Worm (Caenorhabditis elegans): ENCODE data around the gene F47B8.8.

Gene F47B8.8

ce11 chrV:14290636-14291035 is 40.9 kb upstream of the F47B8.8 start, which contains the start of gene F14D7.18:
F14D7.18 (minus strand) TSS chrV:14290736.
- TF ChIP-seq nhr-237 (tag; optimal IDR thresholded peaks at IDR 0.05) (no peak), bed-3 (GFP tag; optimal IDR thresholded peaks at IDR 0.05) (no peak), nhr-76 (tag; optimal IDR thresholded peaks at IDR 0.05) (no peak), elt-3 (tag; optimal IDR thresholded peaks at IDR 0.05) (no peak), sem-2 (GFP tag; optimal IDR thresholded peaks at IDR 0.05) (no peak), hlh-1 (tag; optimal IDR thresholded peaks at IDR 0.05) (no peak), tbx-8 (GFP tag; optimal IDR thresholded peaks at IDR 0.05) (no peak), pha-4 (tag; optimal IDR thresholded peaks at IDR 0.05) (no peak), blmp-1 (tag; optimal IDR thresholded peaks at IDR 0.05) (no peak), elt-1 (tag; optimal IDR thresholded peaks at IDR 0.05; ENCODE audit: borderline replicate concordance, insufficient read depth) (no peak)

DNA sequence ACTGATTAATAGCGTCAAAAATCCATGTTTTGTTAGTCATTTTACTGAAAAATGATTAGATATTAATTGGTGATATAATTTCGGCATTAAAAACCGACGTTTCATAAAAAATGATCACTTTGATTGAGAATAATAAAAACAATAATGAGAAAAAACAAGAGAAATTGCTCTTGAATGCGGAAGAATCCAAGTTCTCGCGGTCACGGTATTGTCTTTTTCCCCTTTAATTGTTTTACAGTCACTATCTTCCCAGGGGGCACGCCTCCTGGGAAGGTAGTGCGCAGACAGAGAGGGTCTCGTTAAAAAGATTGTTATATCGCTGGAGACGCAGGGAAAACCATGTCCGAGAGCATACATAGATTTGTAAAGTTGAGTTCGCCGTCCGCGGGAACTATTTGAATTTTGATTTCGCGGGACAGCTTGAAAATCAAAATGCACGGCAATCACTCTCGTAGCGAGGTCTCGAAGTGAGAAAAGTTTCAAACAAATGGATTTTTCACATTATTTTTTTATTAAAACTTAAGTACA is 37.8 kb upstream of the F47B8.8 start, which contains the start of gene F14D7.2:
F14D7.2 (minus strand) TSS at position 51 of the 528 bp plus-strand sequence.
- no peak for TF ChIP-seq sem-2 (GFP tag; optimal IDR thresholded peaks at IDR 0.05)
- no peak for TF ChIP-seq ceh-43 (GFP tag; optimal IDR thresholded peaks at IDR 0.05)
- no peak for TF ChIP-seq lsy-2 (tag; optimal IDR thresholded peaks at IDR 0.05)
- TF ChIP-seq ceh-39 (tag; optimal IDR thresholded peaks at IDR 0.05), result no peak
- TF ChIP-seq cnd-1 (tag; optimal IDR thresholded peaks at IDR 0.05), result no peak
- no peak for TF ChIP-seq sptf-1 (tag; optimal IDR thresholded peaks at IDR 0.05)
- no peak for TF ChIP-seq nhr-237 (tag; optimal IDR thresholded peaks at IDR 0.05)
- TF ChIP-seq ces-1 (GFP tag; optimal IDR thresholded peaks at IDR 0.05), result no peak
- no peak for TF ChIP-seq ham-2 (GFP tag; optimal IDR thresholded peaks at IDR 0.05)
- no peak for TF ChIP-seq elt-1 (tag; optimal IDR thresholded peaks at IDR 0.05; ENCODE audit: borderline replicate concordance, insufficient read depth)
- no peak for TF ChIP-seq nhr-2 (tag; optimal IDR thresholded peaks at IDR 0.05)
- TF ChIP-seq bed-3 (GFP tag; optimal IDR thresholded peaks at IDR 0.05), result no peak
- no peak for TF ChIP-seq mls-2 (tag; optimal IDR thresholded peaks at IDR 0.05)
- no peak for TF ChIP-seq ztf-11 (tag; optimal IDR thresholded peaks at IDR 0.05)
- TF ChIP-seq flh-1 (GFP tag; optimal IDR thresholded peaks at IDR 0.05), result no peak
- no peak for TF ChIP-seq elt-3 (tag; optimal IDR thresholded peaks at IDR 0.05)
- no peak for TF ChIP-seq nhr-12 (tag; optimal IDR thresholded peaks at IDR 0.05)

ce11 chrV:14294396-14294795 is 37.1 kb upstream of the F47B8.8 start, which contains the start of gene F14D7.9:
F14D7.9 (plus strand) TSS chrV:14294696.
- TF ChIP-seq nhr-12 (tag; optimal IDR thresholded peaks at IDR 0.05) (no peak), cnd-1 (tag; optimal IDR thresholded peaks at IDR 0.05) (no peak), ceh-39 (tag; optimal IDR thresholded peaks at IDR 0.05) (no peak), ces-1 (GFP tag; optimal IDR thresholded peaks at IDR 0.05) (no peak), mls-2 (tag; optimal IDR thresholded peaks at IDR 0.05) (no peak), unc-62 (GFP tag; optimal IDR thresholded peaks at IDR 0.05) (no peak), hlh-1 (tag; optimal IDR thresholded peaks at IDR 0.05) (no peak), mab-5 (tag; optimal IDR thresholded peaks at IDR 0.05) (no peak), sptf-1 (tag; optimal IDR thresholded peaks at IDR 0.05) (no peak), flh-1 (GFP tag; optimal IDR thresholded peaks at IDR 0.05) (no peak)

DNA sequence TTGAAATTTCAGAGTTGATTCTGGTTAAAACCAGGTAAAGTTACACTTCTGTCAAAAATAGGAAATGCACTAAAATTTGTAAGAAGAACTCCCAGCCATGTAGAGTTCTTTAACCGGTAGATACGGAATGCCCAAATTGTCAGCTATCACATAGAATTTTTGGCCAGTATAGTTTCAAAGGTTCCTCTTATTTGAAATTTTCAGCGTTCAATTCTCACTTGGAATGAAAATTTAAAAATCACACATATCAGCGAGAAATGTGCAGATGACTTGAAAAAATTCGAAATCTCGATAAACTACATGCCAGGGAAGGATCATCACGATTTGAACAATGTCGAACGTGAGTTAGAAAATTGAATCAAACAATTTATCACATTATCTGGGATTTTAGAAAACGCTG is 35.0 kb upstream of the F47B8.8 start, which contains the start of gene F14D7.3:
F14D7.3 (plus strand) TSS at position 301 of the 400 bp plus-strand sequence.
- TF ChIP-seq drap-1 (GFP tag; optimal IDR thresholded peaks at IDR 0.05) (no peak), pha-4 (tag; optimal IDR thresholded peaks at IDR 0.05) (no peak), unc-39 (tag; optimal IDR thresholded peaks at IDR 0.05) (no peak), sem-2 (GFP tag; optimal IDR thresholded peaks at IDR 0.05) (no peak), ceh-43 (GFP tag; optimal IDR thresholded peaks at IDR 0.05) (no peak), elt-1 (tag; optimal IDR thresholded peaks at IDR 0.05; ENCODE audit: borderline replicate concordance, insufficient read depth) (no peak), zip-8 (tag; optimal IDR thresholded peaks at IDR 0.05) (no peak), mep-1 (tag; optimal IDR thresholded peaks at IDR 0.05) (no peak), ham-2 (GFP tag; optimal IDR thresholded peaks at IDR 0.05) (no peak), nhr-237 (tag; optimal IDR thresholded peaks at IDR 0.05) (no peak), hlh-1 (tag; optimal IDR thresholded peaks at IDR 0.05) (no peak), snpc-4 (tag; optimal IDR thresholded peaks at IDR 0.05) (no peak), mab-5 (tag; optimal IDR thresholded peaks at IDR 0.05) (no peak), lin-13 (tag; optimal IDR thresholded peaks at IDR 0.05) (no peak), lsy-2 (tag; optimal IDR thresholded peaks at IDR 0.05) (no peak)

ce11 chrV:14299569-14300064 is 31.9 kb upstream of the F47B8.8 start, which contains the start of the genes spig-3 and F14D7.12:
spig-3 (minus strand) TSS chrV:14299669.
F14D7.12 (plus strand) TSS chrV:14300014.
- TF ChIP-seq ztf-11 (tag; optimal IDR thresholded peaks at IDR 0.05) (no peak), ces-1 (GFP tag; optimal IDR thresholded peaks at IDR 0.05) (no peak), nhr-237 (tag; optimal IDR thresholded peaks at IDR 0.05) (no peak), nhr-12 (tag; optimal IDR thresholded peaks at IDR 0.05) (no peak), lin-32 (GFP tag; optimal IDR thresholded peaks at IDR 0.05) (no peak), elt-1 (tag; optimal IDR thresholded peaks at IDR 0.05; ENCODE audit: borderline replicate concordance, insufficient read depth) (no peak), nhr-2 (tag; optimal IDR thresholded peaks at IDR 0.05) (no peak), ceh-39 (tag; optimal IDR thresholded peaks at IDR 0.05) (no peak), unc-120 (tag; optimal IDR thresholded peaks at IDR 0.05; ENCODE audit: poor library complexity, severe bottlenecking) (no peak), unc-39 (tag; optimal IDR thresholded peaks at IDR 0.05) (no peak), mls-2 (tag; optimal IDR thresholded peaks at IDR 0.05) (no peak), zip-8 (tag; optimal IDR thresholded peaks at IDR 0.05) (no peak), nhr-76 (tag; optimal IDR thresholded peaks at IDR 0.05) (no peak), sptf-1 (tag; optimal IDR thresholded peaks at IDR 0.05) (no peak), ceh-83 (GFP tag; optimal IDR thresholded peaks at IDR 0.05) (no peak), pha-4 (tag; optimal IDR thresholded peaks at IDR 0.05) (no peak)
